Fruit fly (Drosophila melanogaster) whole organism: Measurements from ENCODE around the gene CG8507.

Experiments used
- CG8478 ChIP-seq: fragments of >200 bp; optimal IDR thresholded peaks from 2 replicates; lab custom pipeline; 2018; ENCODE audit warnings: inconsistent platforms
- psq ChIP-seq: fragments of >200 bp; optimal IDR thresholded peaks from 2 replicates; lab custom pipeline; 2017
- usp ChIP-seq: fragments of >200 bp; optimal IDR thresholded peaks from 2 replicates; lab custom pipeline; 2017; ENCODE audit warnings: missing biosample characterization, missing genetic modification characterization, mixed read lengths

dm6 chr3R:9819777-9820176 is 28.5 kb downstream of the CG8507 start, which contains the start of gene CG9458:
- TF ChIP-seq usp (GFP tag; lab: Kevin White, UChicago) (no peak), psq (lab: Kevin White, UChicago) (no peak), CG8478 (lab: Kevin White, UChicago) (no peak)
